Worm (Caenorhabditis elegans) whole organism, L3 larva: Measurements from ENCODE around the gene C43D7.7.

ENCODE experiments used
- ceh-82 ChIP-seq: fragments of 150-350 bp; optimal IDR thresholded peaks from 2 replicates; lab custom pipeline; 2014; ENCODE audit warnings: missing biosample characterization, missing genetic modification characterization
- elt-2 ChIP-seq: sonication (generic microtip); optimal IDR thresholded peaks from 2 replicates; lab custom pipeline; 2016; ENCODE audit warnings: missing genetic modification reagents, mild to moderate bottlenecking, missing genetic modification characterization, missing compliant biosample characterization
- lin-15B ChIP-seq: fragments of 150-350 bp; optimal IDR thresholded peaks from 2 replicates; lab custom pipeline; 2014; ENCODE audit warnings: missing biosample characterization, missing genetic modification characterization

DNA sequence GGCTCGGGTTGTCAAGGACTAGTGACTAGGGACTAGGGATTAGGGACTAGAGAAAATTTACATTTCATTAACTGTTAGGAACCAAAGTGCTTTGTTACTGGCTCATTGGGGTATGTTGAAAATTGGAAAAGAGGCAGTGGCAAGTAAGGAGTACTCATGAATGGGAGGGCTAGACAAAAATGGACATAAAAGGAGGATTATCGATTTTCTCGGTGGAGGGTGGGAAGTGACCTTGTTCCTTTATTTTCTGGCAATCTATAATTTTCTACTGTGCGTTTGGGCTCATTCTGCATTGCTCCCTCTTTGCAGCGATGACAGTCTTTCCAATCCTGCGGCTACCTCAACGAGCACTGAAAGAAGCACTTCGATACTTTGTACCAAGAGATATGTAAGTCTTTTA lies 21.8 kb downstream of the C43D7.7 start, which contains the start of gene fbxb-60:
- TF ChIP-seq elt-2 (tag; lab: Kevin White, UChicago) = no peak
- TF ChIP-seq lin-15B = no peak
- no peak for TF ChIP-seq ceh-82 (tag; lab: Kevin White, UChicago)
